Worm (Caenorhabditis elegans) whole organism, L1 larva: ENCODE results near the gene pfas-1.

Source experiments
- aly-2 ChIP-seq: fragments of 150-350 bp; optimal IDR thresholded peaks from 2 replicates; lab custom pipeline; 2014; ENCODE audit warnings: missing biosample characterization, missing genetic modification characterization
- mep-1 ChIP-seq: fragments of 150-350 bp; optimal IDR thresholded peaks from 2 replicates; lab custom pipeline; 2014; ENCODE audit warnings: missing biosample characterization, missing genetic modification characterization

ce11 chrIII:4671491-4671890, 28.4 kb upstream of the pfas-1 start, which contains the start of gene T23F11.11:
- TF ChIP-seq mep-1 (no peak), aly-2 (tag; lab: Kevin White, UChicago) (no peak)
